Fruit fly (Drosophila melanogaster) whole organism, prepupa: ENCODE data around the gene orb.

ENCODE experiments used
- Blimp-1 ChIP-seq: fragments of 200-800 bp; sonication (Bioruptor generic); optimal IDR thresholded peaks from 3 replicates; lab custom pipeline; 2017; ENCODE audit warnings: missing biosample characterization, missing genetic modification characterization, mild to moderate bottlenecking, moderate library complexity, missing genetic modification reagents
- CG10631 ChIP-seq: fragments of 200-800 bp; sonication (Bioruptor generic); optimal IDR thresholded peaks from 2 replicates; lab custom pipeline; 2016; ENCODE audit warnings: missing biosample characterization, missing genetic modification characterization
- CG11294 ChIP-seq: fragments of 200-800 bp; sonication (Bioruptor generic); IDR thresholded peaks from 2 replicates; pipeline ENCODE4 v1.3.6; 2022; ENCODE audit warnings: missing biosample characterization, missing genetic modification characterization
- CG15336 ChIP-seq: fragments of 200-800 bp; sonication (Bioruptor generic); IDR thresholded peaks from 2 replicates; pipeline ENCODE4 v1.3.6; 2022; ENCODE audit warnings: missing biosample characterization, missing genetic modification characterization
- CG1621 ChIP-seq: fragments of 200-800 bp; sonication (Bioruptor generic); optimal IDR thresholded peaks from 3 replicates; lab custom pipeline; 2018; ENCODE audit warnings: missing biosample characterization, mild to moderate bottlenecking, missing genetic modification characterization
- CG3032 ChIP-seq: fragments of 200-800 bp; optimal IDR thresholded peaks from 2 replicates; lab custom pipeline; 2019; ENCODE audit warnings: missing biosample characterization, mild to moderate bottlenecking, missing genetic modification characterization, moderate library complexity
- CG34406 ChIP-seq: fragments of 200-800 bp; sonication (Bioruptor generic); optimal IDR thresholded peaks from 3 replicates; lab custom pipeline; 2016; ENCODE audit warnings: missing biosample characterization, missing genetic modification characterization
- CG6163 ChIP-seq: fragments of 200-800 bp; sonication (Bioruptor generic); IDR thresholded peaks from 3 replicates; pipeline ENCODE4 v1.3.6; 2022; ENCODE audit warnings: missing biosample characterization, missing genetic modification characterization
- CG6792 ChIP-seq: fragments of 200-800 bp; sonication (Bioruptor generic); optimal IDR thresholded peaks from 3 replicates; lab custom pipeline; 2016; ENCODE audit warnings: missing biosample characterization, missing genetic modification characterization
- CG6808 ChIP-seq: fragments of 200-800 bp; sonication (Bioruptor generic); optimal IDR thresholded peaks from 3 replicates; lab custom pipeline; 2017; ENCODE audit warnings: missing biosample characterization, missing genetic modification characterization, mild to moderate bottlenecking, moderate library complexity, missing genetic modification reagents
- CG6854 ChIP-seq: fragments of 200-800 bp; sonication (Bioruptor generic); optimal IDR thresholded peaks from 2 replicates; lab custom pipeline; 2017; ENCODE audit warnings: missing biosample characterization, mild to moderate bottlenecking, missing genetic modification characterization
- CG7368 ChIP-seq: fragments of 200-800 bp; sonication (Bioruptor generic); optimal IDR thresholded peaks from 3 replicates; lab custom pipeline; 2016; ENCODE audit warnings: missing biosample characterization, missing genetic modification characterization
- CG8632 ChIP-seq: fragments of 200-800 bp; sonication (Bioruptor generic); optimal IDR thresholded peaks from 3 replicates; lab custom pipeline; 2016; ENCODE audit warnings: missing biosample characterization, missing genetic modification characterization
- CG9139 ChIP-seq: fragments of 200-800 bp; sonication (Bioruptor generic); optimal IDR thresholded peaks from 3 replicates; lab custom pipeline; 2017; ENCODE audit warnings: missing biosample characterization, mild to moderate bottlenecking, missing genetic modification characterization
- Eip75B ChIP-seq: fragments of 200-800 bp; sonication (Bioruptor generic); optimal IDR thresholded peaks from 3 replicates; lab custom pipeline; 2016; ENCODE audit warnings: missing biosample characterization, missing genetic modification characterization
- Eip78C ChIP-seq: fragments of 200-800 bp; sonication (Bioruptor generic); peaks from one replicate; lab custom pipeline; 2016; ENCODE audit warnings: missing biosample characterization, missing genetic modification characterization
- Eip93F ChIP-seq: fragments of 200-800 bp; sonication (Bioruptor generic); optimal IDR thresholded peaks from 2 replicates; lab custom pipeline; 2016; ENCODE audit warnings: missing biosample characterization, mild to moderate bottlenecking, missing genetic modification characterization
- Ets21C ChIP-seq: fragments of 200-800 bp; sonication (Bioruptor generic); optimal IDR thresholded peaks from 3 replicates; lab custom pipeline; 2016; ENCODE audit warnings: missing biosample characterization, missing genetic modification characterization
- Ets96B ChIP-seq: fragments of 200-800 bp; optimal IDR thresholded peaks from 2 replicates; lab custom pipeline; 2019; ENCODE audit warnings: missing biosample characterization, mild to moderate bottlenecking, missing genetic modification characterization, moderate library complexity
- Hr39 ChIP-seq: fragments of 200-800 bp; sonication (Bioruptor generic); optimal IDR thresholded peaks from 2 replicates; lab custom pipeline; 2016; ENCODE audit warnings: missing biosample characterization, missing genetic modification characterization
- Hr4 ChIP-seq: fragments of 200-800 bp; sonication (Bioruptor generic); optimal IDR thresholded peaks from 3 replicates; lab custom pipeline; 2016; ENCODE audit warnings: missing biosample characterization, missing genetic modification characterization
- Lpt ChIP-seq: fragments of 200-800 bp; sonication (Bioruptor generic); optimal IDR thresholded peaks from 3 replicates; lab custom pipeline; 2016; ENCODE audit warnings: missing biosample characterization, missing genetic modification characterization
- OdsH ChIP-seq: fragments of 200-800 bp; sonication (Bioruptor generic); optimal IDR thresholded peaks from 3 replicates; lab custom pipeline; 2016; ENCODE audit warnings: missing biosample characterization, missing genetic modification characterization
- Smox ChIP-seq: fragments of 200-800 bp; sonication (Bioruptor generic); optimal IDR thresholded peaks from 3 replicates; lab custom pipeline; 2016; ENCODE audit warnings: missing biosample characterization, missing genetic modification characterization
- Sox102F ChIP-seq: fragments of 200-800 bp; sonication (Bioruptor generic); optimal IDR thresholded peaks from 2 replicates; lab custom pipeline; 2016; ENCODE audit warnings: missing biosample characterization, mild to moderate bottlenecking, missing genetic modification characterization
- Sox14 ChIP-seq: fragments of 200-800 bp; sonication (Bioruptor generic); optimal IDR thresholded peaks from 3 replicates; lab custom pipeline; 2016; ENCODE audit warnings: missing biosample characterization, missing genetic modification characterization
- Sox15 ChIP-seq: fragments of 200-800 bp; sonication (Bioruptor generic); optimal IDR thresholded peaks from 3 replicates; lab custom pipeline; 2016; ENCODE audit warnings: missing biosample characterization, missing genetic modification characterization
- achi ChIP-seq: fragments of 200-800 bp; sonication (Bioruptor generic); optimal IDR thresholded peaks from 3 replicates; lab custom pipeline; 2016; ENCODE audit warnings: missing biosample characterization, missing genetic modification characterization
- dac ChIP-seq: fragments of 200-800 bp; sonication (Bioruptor generic); optimal IDR thresholded peaks from 2 replicates; lab custom pipeline; 2017; ENCODE audit warnings: missing biosample characterization, mild to moderate bottlenecking, missing genetic modification characterization
- eg ChIP-seq: fragments of 200-800 bp; sonication (Bioruptor generic); IDR thresholded peaks from 3 replicates; pipeline ENCODE4 v1.3.6; 2022; ENCODE audit warnings: missing biosample characterization, missing genetic modification characterization
- fd59A ChIP-seq: fragments of 200-800 bp; sonication (Bioruptor generic); optimal IDR thresholded peaks from 2 replicates; lab custom pipeline; 2017; ENCODE audit warnings: missing biosample characterization, mild to moderate bottlenecking, missing genetic modification characterization, missing genetic modification reagents
- fkh ChIP-seq: fragments of 200-800 bp; sonication (Bioruptor generic); optimal IDR thresholded peaks from 3 replicates; lab custom pipeline; 2017; ENCODE audit warnings: missing biosample characterization, mild to moderate bottlenecking, missing genetic modification characterization, moderate library complexity
- lz ChIP-seq: fragments of 200-800 bp; sonication (Bioruptor generic); optimal IDR thresholded peaks from 3 replicates; lab custom pipeline; 2016; ENCODE audit warnings: missing biosample characterization, missing genetic modification characterization
- net ChIP-seq: fragments of 200-800 bp; sonication (Bioruptor generic); optimal IDR thresholded peaks from 3 replicates; lab custom pipeline; 2016; ENCODE audit warnings: missing biosample characterization, missing genetic modification characterization
- salr ChIP-seq, 2 experiments: fragments of 200-800 bp; sonication (Bioruptor generic); optimal IDR thresholded peaks; 3 replicates each; lab custom pipeline; 2016 to 2018; ENCODE audit warnings: missing biosample characterization in 2 of 2, missing genetic modification characterization in 2 of 2, mild to moderate bottlenecking in 1 of 2
- spab ChIP-seq: fragments of 200-800 bp; sonication (Bioruptor generic); optimal IDR thresholded peaks from 2 replicates; lab custom pipeline; 2017; ENCODE audit warnings: missing biosample characterization, mild to moderate bottlenecking, missing genetic modification characterization, missing genetic modification reagents
- svp ChIP-seq: fragments of 200-800 bp; sonication (Bioruptor generic); peaks from one replicate; lab custom pipeline; 2016; ENCODE audit warnings: missing biosample characterization, missing genetic modification characterization
- vri ChIP-seq: fragments of 200-800 bp; sonication (Bioruptor generic); optimal IDR thresholded peaks from 3 replicates; lab custom pipeline; 2016; ENCODE audit warnings: missing biosample characterization, mild to moderate bottlenecking, missing genetic modification characterization

The orb gene

dm6 chr3R:23251256-23251655 is 29.4 kb downstream of the orb start, which contains the start of the genes Rad60 and EloA (continued):
- TF ChIP-seq Eip93F (GFP tag; lab: Kevin White, UChicago) (no peak), Eip75B (peak; percentile 79), Smox (GFP tag; lab: Kevin White, UChicago) (no peak), Sox15 (GFP tag; lab: Kevin White, UChicago) (peak; percentile 38), CG11294 (GFP tag; lab: Robert Waterston, UW) (0 out of 2 replicates have a peak, but pooled peaks have one; percentile 14), eg (peak; percentile 77), Sox14 (GFP tag; lab: Kevin White, UChicago) (peak; percentile 89), salr (GFP tag; optimal IDR thresholded peaks at IDR 0.05; lab: Kevin White, UChicago) (peak in 1 of 2 experiments; percentile 50), Ets21C (no peak), CG15336 (peak; percentile 29; the same call in 1 of the 2 replicates), CG6792 (peak; percentile 69), CG10631 (GFP tag; lab: Kevin White, UChicago) (peak; percentile 72), CG7368 (GFP tag; lab: Kevin White, UChicago) (peak; percentile 66), CG1621 (tag; lab: Kevin White, UChicago) (peak; percentile 52), net (GFP tag; lab: Kevin White, UChicago) (peak; percentile 47), dac (GFP tag; lab: Kevin White, UChicago) (no peak), svp (GFP tag; lab: Kevin White, UChicago) (peak; percentile 87), spab (no peak), fd59A (GFP tag; lab: Kevin White, UChicago) (peak; percentile 25), CG3032 (tag; lab: Kevin White, UChicago) (peak; percentile 67), CG9139 (GFP tag; lab: Kevin White, UChicago) (no peak), vri (GFP tag; lab: Kevin White, UChicago) (no peak), CG34406 (GFP tag; lab: Kevin White, UChicago) (peak; percentile 73), Blimp-1 (GFP tag; lab: Kevin White, UChicago) (peak; percentile 12), Lpt (GFP tag; lab: Kevin White, UChicago) (peak; percentile 36), OdsH (GFP tag; lab: Kevin White, UChicago) (peak; percentile 82), CG6808 (GFP tag; lab: Kevin White, UChicago) (no peak), CG6854 (peak; percentile 33), Hr4 (GFP tag; lab: Kevin White, UChicago) (peak; percentile 81), achi (GFP tag; lab: Kevin White, UChicago) (peak; percentile 76), Ets96B (peak; percentile 49), CG6163 (peak; percentile 70; the same call in 2 of the 3 replicates), CG8632 (GFP tag; lab: Kevin White, UChicago) (peak; percentile 59), fkh (GFP tag; lab: Kevin White, UChicago) (peak; percentile 92), Sox102F (peak; percentile 81)
- TF ChIP-seq, all 60 proteins: peak for 48

dm6 chr3R:23248853-23249573 is 31.6 kb downstream of the orb start, which contains the start of gene CG4467:
Gene CG4467, minus strand, starts transcription at chr3R:23248903.
- TF ChIP-seq fkh (GFP tag; lab: Kevin White, UChicago) (peak; percentile 50), svp (GFP tag; lab: Kevin White, UChicago) (peak; percentile 57), Hr39 (no peak), CG8632 (GFP tag; lab: Kevin White, UChicago) (no peak), Eip78C (GFP tag; lab: Kevin White, UChicago) (peak; percentile 20), spab (no peak), lz (GFP tag; lab: Kevin White, UChicago) (no peak), Sox102F (no peak), CG7368 (GFP tag; lab: Kevin White, UChicago) (peak; percentile 12)
